Worm (Caenorhabditis elegans) whole organism, midembryonic: Measurements from ENCODE around the gene B0334.10.
A peak's percentile ranks its signal among the peaks of the same experiment; 100 is the strongest.

Source experiments
- klf-2 ChIP-seq: fragments of 200-800 bp; sonication (Bioruptor generic); conservative IDR thresholded peaks from 2 replicates; pipeline ENCODE4 v1.3.6; 2022; ENCODE audit warnings: missing genetic modification reagents, missing genetic modification characterization, missing compliant biosample characterization
- med-1 ChIP-seq: sonication (generic microtip); optimal IDR thresholded peaks from 2 replicates; lab custom pipeline; 2017; ENCODE audit warnings: missing genetic modification characterization, mild to moderate bottlenecking, missing compliant biosample characterization, antibody characterized with exemption, missing genetic modification reagents; ENCODE audit not compliant: insufficient read depth
- tab-1 ChIP-seq: fragments of 200-800 bp; sonication (Bioruptor generic); IDR thresholded peaks from 2 replicates; pipeline ENCODE4 v1.3.6; 2022; ENCODE audit warnings: missing genetic modification characterization, missing compliant biosample characterization
- ztf-29 ChIP-seq: fragments of 200-800 bp; sonication (Bioruptor generic); IDR thresholded peaks from 2 replicates; pipeline ENCODE4 v1.3.6; 2022; ENCODE audit warnings: missing genetic modification reagents, missing genetic modification characterization, missing compliant biosample characterization

DNA sequence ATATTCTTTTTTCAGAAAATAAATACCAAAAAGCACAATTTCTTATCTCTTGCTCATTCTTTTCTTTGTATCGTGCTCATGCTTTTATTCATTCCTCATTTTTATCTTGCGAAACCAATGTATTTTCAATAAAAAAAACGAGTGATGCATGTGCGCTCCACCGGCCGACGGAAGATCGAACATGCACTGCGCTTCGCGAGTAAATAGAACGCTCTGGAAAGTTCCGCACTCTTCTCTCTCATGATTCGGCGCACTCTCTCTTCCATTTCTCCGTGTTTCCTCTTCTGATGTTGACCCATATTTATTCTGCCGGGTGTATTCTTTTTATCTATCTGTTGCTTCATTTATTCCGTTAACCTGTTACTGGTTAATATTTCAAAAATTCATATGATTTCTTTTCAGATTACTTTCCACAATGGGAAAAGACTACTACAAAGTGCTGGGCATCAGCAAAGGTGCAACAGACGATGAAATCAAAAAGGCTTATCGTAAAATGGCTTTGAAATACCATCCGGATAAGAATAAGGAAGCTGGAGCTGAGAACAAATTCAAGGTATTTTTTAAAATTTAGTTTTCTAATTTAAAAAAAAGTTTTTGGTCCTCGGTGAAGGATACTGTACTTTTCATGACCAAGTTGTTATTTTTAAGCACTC, 27.1 kb downstream of the B0334.10 start, which contains the start of gene dnj-13:
- TF ChIP-seq tab-1 (GFP tag; lab: Robert Waterston, UW) (peak; percentile 49; the same call in 1 of the 2 replicates), klf-2 (GFP tag; lab: Robert Waterston, UW) (no peak), ztf-29 (no peak), med-1 (GFP tag; lab: Kevin White, UChicago) (no peak)
